Worm (Caenorhabditis elegans) whole organism, mixed stage, embryonic: ENCODE data around the gene K08F4.5.

Source experiments
- M03D4.4 ChIP-seq: sonication (generic microtip); optimal IDR thresholded peaks from 2 replicates; lab custom pipeline; 2017; ENCODE audit warnings: mild to moderate bottlenecking, missing genetic modification characterization, missing compliant biosample characterization
- bed-3 ChIP-seq: fragments of 200-800 bp; sonication (Bioruptor generic); optimal IDR thresholded peaks from 3 replicates; lab custom pipeline; 2018; ENCODE audit warnings: mild to moderate bottlenecking, missing genetic modification characterization, moderate library complexity, missing compliant biosample characterization
- blmp-1 ChIP-seq: fragments of 150-350 bp; optimal IDR thresholded peaks from 2 replicates; lab custom pipeline; 2014; ENCODE audit warnings: missing biosample characterization, missing genetic modification characterization
- ceh-39 ChIP-seq: fragments of 150-350 bp; optimal IDR thresholded peaks from 2 replicates; lab custom pipeline; 2014; ENCODE audit warnings: missing biosample characterization, missing genetic modification characterization
- ceh-43 ChIP-seq: fragments of 200-800 bp; sonication (Bioruptor generic); optimal IDR thresholded peaks from 2 replicates; lab custom pipeline; 2018; ENCODE audit warnings: mild to moderate bottlenecking, missing genetic modification characterization, moderate library complexity, missing compliant biosample characterization
- ceh-83 ChIP-seq: fragments of 200-800 bp; sonication (Bioruptor generic); optimal IDR thresholded peaks from 2 replicates; lab custom pipeline; 2018; ENCODE audit warnings: mild to moderate bottlenecking, missing genetic modification characterization, missing compliant biosample characterization
- ces-1 ChIP-seq: fragments of 150-350 bp; optimal IDR thresholded peaks from 2 replicates; lab custom pipeline; 2014; ENCODE audit warnings: missing biosample characterization, missing genetic modification reagents, missing genetic modification characterization
- cnd-1 ChIP-seq: fragments of 200-800 bp; sonication (Bioruptor generic); optimal IDR thresholded peaks from 2 replicates; lab custom pipeline; 2018; ENCODE audit warnings: mild to moderate bottlenecking, missing genetic modification characterization, missing compliant biosample characterization
- drap-1 ChIP-seq: fragments of 200-800 bp; sonication (Bioruptor generic); optimal IDR thresholded peaks from 3 replicates; lab custom pipeline; 2018; ENCODE audit warnings: mild to moderate bottlenecking, missing genetic modification characterization, missing compliant biosample characterization
- elt-1 ChIP-seq: sonication (generic microtip); optimal IDR thresholded peaks from 2 replicates; lab custom pipeline; 2017; ENCODE audit warnings: missing genetic modification characterization, mild to moderate bottlenecking, missing compliant biosample characterization, antibody characterized with exemption, moderate library complexity, borderline replicate concordance; ENCODE audit not compliant: insufficient read depth
- elt-3 ChIP-seq: fragments of 150-350 bp; optimal IDR thresholded peaks from 2 replicates; lab custom pipeline; 2014; ENCODE audit warnings: missing biosample characterization, missing genetic modification characterization
- flh-1 ChIP-seq: fragments of 200-800 bp; sonication (Bioruptor generic); optimal IDR thresholded peaks from 2 replicates; lab custom pipeline; 2018; ENCODE audit warnings: mild to moderate bottlenecking, missing genetic modification characterization, moderate library complexity, missing compliant biosample characterization
- ham-2 ChIP-seq: fragments of 200-800 bp; sonication (Bioruptor generic); optimal IDR thresholded peaks from 2 replicates; lab custom pipeline; 2018; ENCODE audit warnings: mild to moderate bottlenecking, missing genetic modification characterization, missing compliant biosample characterization
- hlh-1 ChIP-seq: fragments of 150-350 bp; optimal IDR thresholded peaks from 2 replicates; lab custom pipeline; 2014; ENCODE audit warnings: missing biosample characterization, missing genetic modification reagents, missing genetic modification characterization
- lin-13 ChIP-seq: fragments of 150-350 bp; optimal IDR thresholded peaks from 2 replicates; lab custom pipeline; 2014; ENCODE audit warnings: missing biosample characterization, missing genetic modification characterization
- lin-32 ChIP-seq: fragments of 200-800 bp; sonication (Bioruptor generic); optimal IDR thresholded peaks from 2 replicates; lab custom pipeline; 2018; ENCODE audit warnings: mild to moderate bottlenecking, missing genetic modification characterization, missing compliant biosample characterization
- mab-5 ChIP-seq: fragments of 150-350 bp; optimal IDR thresholded peaks from 2 replicates; lab custom pipeline; 2014; ENCODE audit warnings: missing biosample characterization, missing genetic modification characterization
- mep-1 ChIP-seq: fragments of 150-350 bp; optimal IDR thresholded peaks from 2 replicates; lab custom pipeline; 2017; ENCODE audit warnings: missing biosample characterization, missing genetic modification reagents, missing genetic modification characterization, inconsistent platforms
- mls-2 ChIP-seq: sonication (generic microtip); optimal IDR thresholded peaks from 2 replicates; lab custom pipeline; 2016; ENCODE audit warnings: mild to moderate bottlenecking, missing genetic modification characterization, moderate library complexity, missing compliant biosample characterization
- nhr-12 ChIP-seq: fragments of 150-350 bp; optimal IDR thresholded peaks from 2 replicates; lab custom pipeline; 2014; ENCODE audit warnings: missing biosample characterization, missing genetic modification characterization
- nhr-2 ChIP-seq: fragments of 150-350 bp; optimal IDR thresholded peaks from 2 replicates; lab custom pipeline; 2014; ENCODE audit warnings: missing biosample characterization, missing genetic modification characterization
- nhr-237 ChIP-seq: fragments of 150-350 bp; optimal IDR thresholded peaks from 2 replicates; lab custom pipeline; 2014; ENCODE audit warnings: missing biosample characterization, missing genetic modification characterization
- nhr-28 ChIP-seq: fragments of 150-350 bp; optimal IDR thresholded peaks from 2 replicates; lab custom pipeline; 2014; ENCODE audit warnings: missing biosample characterization, missing genetic modification characterization
- nhr-76 ChIP-seq: sonication (generic microtip); optimal IDR thresholded peaks from 2 replicates; lab custom pipeline; 2017; ENCODE audit warnings: missing biosample characterization, missing genetic modification characterization
- pha-4 ChIP-seq: fragments of 150-350 bp; optimal IDR thresholded peaks from 2 replicates; lab custom pipeline; 2018; ENCODE audit warnings: missing biosample characterization, missing genetic modification reagents, missing genetic modification characterization
- sem-2 ChIP-seq: fragments of 200-800 bp; sonication (Bioruptor generic); optimal IDR thresholded peaks from 2 replicates; lab custom pipeline; 2018; ENCODE audit warnings: mild to moderate bottlenecking, missing genetic modification characterization, missing compliant biosample characterization
- snpc-4 ChIP-seq: fragments of 150-350 bp; optimal IDR thresholded peaks from 2 replicates; lab custom pipeline; 2014; ENCODE audit warnings: missing biosample characterization, missing genetic modification characterization
- sptf-1 ChIP-seq: sonication (generic microtip); optimal IDR thresholded peaks from 2 replicates; lab custom pipeline; 2017; ENCODE audit warnings: mild to moderate bottlenecking, missing genetic modification characterization, moderate library complexity, missing compliant biosample characterization
- unc-120 ChIP-seq: sonication (generic microtip); optimal IDR thresholded peaks from 2 replicates; lab custom pipeline; 2017; ENCODE audit warnings: missing genetic modification characterization, missing compliant biosample characterization; ENCODE audit not compliant: poor library complexity, severe bottlenecking
- unc-39 ChIP-seq: fragments of 150-350 bp; optimal IDR thresholded peaks from 2 replicates; lab custom pipeline; 2014; ENCODE audit warnings: missing biosample characterization, missing genetic modification characterization
- unc-62 ChIP-seq: fragments of 150-350 bp; optimal IDR thresholded peaks from 2 replicates; lab custom pipeline; 2014; ENCODE audit warnings: missing biosample characterization, missing genetic modification reagents, missing genetic modification characterization
- zip-8 ChIP-seq: fragments of 150-350 bp; optimal IDR thresholded peaks from 2 replicates; lab custom pipeline; 2014; ENCODE audit warnings: missing biosample characterization, missing genetic modification characterization

The K08F4.5 gene

DNA sequence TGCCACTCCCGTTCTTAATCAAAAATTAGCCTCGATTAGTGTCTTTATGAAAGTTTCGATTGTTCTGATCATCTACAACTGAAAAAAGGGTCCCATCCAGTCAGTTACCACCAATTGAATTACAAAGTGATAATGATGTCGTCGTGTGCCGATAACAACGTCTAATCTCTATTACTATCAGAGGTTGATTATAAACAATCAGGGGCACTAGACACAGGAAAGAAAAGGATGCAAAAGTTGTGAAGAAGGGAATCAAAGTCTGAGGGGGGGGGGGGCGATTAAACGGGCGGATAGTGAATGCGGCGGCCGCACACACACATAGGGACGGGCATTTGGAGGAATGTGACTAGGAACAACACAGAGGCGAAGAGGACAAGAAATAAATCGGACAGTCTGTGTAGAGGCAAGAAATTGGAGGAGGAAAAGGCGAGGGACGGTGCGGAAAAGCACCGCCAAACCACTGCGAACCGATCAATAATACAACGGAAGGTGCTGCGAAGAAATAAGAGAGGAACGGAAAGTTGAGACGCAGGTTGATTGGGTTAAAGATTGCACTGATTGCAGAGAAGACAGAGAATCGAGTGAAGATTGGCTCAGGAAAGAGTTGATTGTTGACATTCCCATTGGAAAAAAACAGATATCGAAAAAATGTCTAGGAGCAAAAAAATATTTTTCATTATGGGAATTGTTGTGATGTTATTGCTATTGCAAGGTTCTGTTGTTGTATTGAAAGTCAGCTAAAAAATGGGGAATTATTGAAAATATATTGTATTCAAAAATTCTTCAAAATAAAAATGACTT is 39.4 kb upstream of the K08F4.5 start:
- no peak for TF ChIP-seq nhr-2 (tag; lab: Kevin White, UChicago)
- TF ChIP-seq unc-39, result no peak
- TF ChIP-seq sptf-1 (tag; lab: Kevin White, UChicago), result peak; percentile 14
- no peak for TF ChIP-seq bed-3
- peak; percentile 22 for TF ChIP-seq ham-2 (GFP tag; lab: Kevin White, UChicago)
- no peak for TF ChIP-seq ceh-83 (GFP tag; lab: Kevin White, UChicago)
- no peak for TF ChIP-seq snpc-4 (tag; lab: Kevin White, UChicago)
- no peak for TF ChIP-seq lin-13
- TF ChIP-seq flh-1, result no peak
- no peak for TF ChIP-seq elt-1 (tag; lab: Kevin White, UChicago)
- TF ChIP-seq cnd-1 (tag; lab: Kevin White, UChicago), result peak; percentile 20
- TF ChIP-seq mls-2 (tag; lab: Kevin White, UChicago), result peak; percentile 51
- TF ChIP-seq nhr-28 (tag; lab: Kevin White, UChicago), result no peak
- peak; percentile 9 for TF ChIP-seq unc-120 (tag; lab: Kevin White, UChicago)
- TF ChIP-seq ceh-43 (GFP tag; lab: Kevin White, UChicago), result no peak
- TF ChIP-seq nhr-12 (tag; lab: Kevin White, UChicago), result no peak
- TF ChIP-seq unc-62, result no peak
- TF ChIP-seq M03D4.4 (tag; lab: Kevin White, UChicago), result peak; percentile 60
- peak; percentile 63 for TF ChIP-seq drap-1 (GFP tag; lab: Kevin White, UChicago)
- TF ChIP-seq elt-3 (tag; lab: Kevin White, UChicago), result no peak
- no peak for TF ChIP-seq sem-2 (GFP tag; lab: Kevin White, UChicago)
- no peak for TF ChIP-seq zip-8 (tag; lab: Kevin White, UChicago)
- TF ChIP-seq pha-4 (tag; lab: Kevin White, UChicago), result peak; percentile 13
- no peak for TF ChIP-seq ceh-39 (tag; lab: Kevin White, UChicago)

ce11 chrIV:10174328-10174727 is 38.6 kb upstream of the K08F4.5 start, which contains the start of gene pxf-1:
TSS of gene pxf-1 (minus strand) at chrIV:10174341.
- peak; percentile 59 for TF ChIP-seq ces-1
- no peak for TF ChIP-seq unc-120 (tag; lab: Kevin White, UChicago)
- no peak for TF ChIP-seq nhr-76 (tag; lab: Kevin White, UChicago)
- TF ChIP-seq, all 35 proteins: peak for 1

DNA sequence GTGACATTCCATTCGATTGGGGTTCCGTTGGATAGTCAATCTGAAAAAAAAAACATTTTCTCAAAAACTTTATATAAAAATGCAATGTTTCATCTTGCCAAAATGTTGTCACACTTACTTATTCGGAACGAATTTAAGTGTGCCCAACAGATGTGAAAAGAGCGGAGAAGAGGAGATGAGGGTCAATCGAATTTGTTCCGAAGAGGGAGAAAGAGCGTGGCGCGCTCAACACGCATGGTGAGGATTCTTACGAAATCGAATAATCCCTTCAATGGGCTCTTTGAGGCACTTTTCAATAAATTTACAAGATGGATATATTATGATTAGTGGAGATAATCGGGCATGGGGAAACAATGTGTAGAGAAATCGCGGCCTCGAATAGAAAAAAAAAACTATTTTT is 35.1 kb upstream of the K08F4.5 start:
- TF ChIP-seq flh-1 (no peak), ces-1 (peak; percentile 99)
- TF ChIP-seq, all 35 proteins: peak for 1

- TF ChIP-seq unc-39, result no peak
- no peak for TF ChIP-seq unc-62
- TF ChIP-seq sptf-1 (tag; lab: Kevin White, UChicago), result no peak
- TF ChIP-seq elt-3 (tag; lab: Kevin White, UChicago), result no peak
- no peak for TF ChIP-seq drap-1 (GFP tag; lab: Kevin White, UChicago)
- TF ChIP-seq elt-1 (tag; lab: Kevin White, UChicago), result no peak
- TF ChIP-seq sem-2 (GFP tag; lab: Kevin White, UChicago), result no peak
- no peak for TF ChIP-seq nhr-237 (tag; lab: Kevin White, UChicago)
- TF ChIP-seq ceh-43 (GFP tag; lab: Kevin White, UChicago), result no peak
- TF ChIP-seq, all 35 proteins: peak for 0
These were observed 28.4 kb upstream of the K08F4.5 start for ce11 chrIV:10164086-10164485.

ce11 chrIV:10161706-10162105 is 26.0 kb upstream of the K08F4.5 start, which contains the start of gene pps-1:
TSS of gene pps-1 (plus strand) at chrIV:10162006.
- TF ChIP-seq ces-1 (no peak), ham-2 (GFP tag; lab: Kevin White, UChicago) (no peak), hlh-1 (tag; lab: Kevin White, UChicago) (no peak), nhr-28 (tag; lab: Kevin White, UChicago) (no peak), elt-3 (tag; lab: Kevin White, UChicago) (no peak), ceh-83 (GFP tag; lab: Kevin White, UChicago) (no peak), sem-2 (GFP tag; lab: Kevin White, UChicago) (no peak), zip-8 (tag; lab: Kevin White, UChicago) (no peak), flh-1 (no peak), unc-62 (no peak), nhr-12 (tag; lab: Kevin White, UChicago) (no peak), elt-1 (tag; lab: Kevin White, UChicago) (no peak), lin-32 (no peak), mep-1 (no peak), drap-1 (GFP tag; lab: Kevin White, UChicago) (no peak), mab-5 (tag; lab: Kevin White, UChicago) (no peak), snpc-4 (tag; lab: Kevin White, UChicago) (no peak), blmp-1 (tag; lab: Kevin White, UChicago) (no peak)
